Fruit fly (Drosophila melanogaster): ENCODE measurements around the gene Naam.

DNA sequence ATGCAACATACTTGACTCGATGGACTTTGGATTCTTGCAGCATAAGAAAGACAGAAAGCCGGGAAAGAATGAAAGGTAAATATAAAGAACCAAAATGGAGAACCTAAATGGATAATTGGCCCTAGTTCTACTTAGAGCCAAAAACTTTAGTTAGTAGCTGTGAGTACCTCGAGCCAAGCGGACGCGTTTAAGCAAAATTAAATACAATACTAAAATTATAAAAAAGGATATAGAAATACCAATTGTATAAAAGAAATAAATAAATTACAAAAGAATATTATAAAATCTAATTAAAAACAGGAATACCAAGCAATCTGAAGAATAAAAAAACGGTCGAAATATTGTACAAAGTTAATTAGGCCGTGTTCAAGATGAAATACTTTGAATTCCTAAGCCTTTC, 36.6 kb upstream of the Naam start, which contains the start of gene CG34138:
- TF ChIP-seq h (GFP tag; optimal IDR thresholded peaks at IDR 0.05) (no peak), br (GFP tag; optimal IDR thresholded peaks at IDR 0.05) (no peak), OdsH (GFP tag; optimal IDR thresholded peaks at IDR 0.05) (no peak)

Measured in whole organism, wandering third instar larva.